Fruit fly (Drosophila melanogaster) Kc167 (cell line): ENCODE measurements around the gene CG15891.

Experiments used
- Myc ChIP-seq: fragments of >200 bp; optimal IDR thresholded peaks from 2 replicates; lab custom pipeline; 2017; ENCODE audit warnings: missing external identifiers
- h ChIP-seq: fragments of >200 bp; optimal IDR thresholded peaks from 3 replicates; lab custom pipeline; 2018; ENCODE audit warnings: missing external identifiers
- insv ChIP-seq: fragments of >200 bp; optimal IDR thresholded peaks from 3 replicates; lab custom pipeline; 2018; ENCODE audit warnings: missing external identifiers
- psq ChIP-seq: fragments of >200 bp; optimal IDR thresholded peaks from 2 replicates; lab custom pipeline; 2017; ENCODE audit warnings: missing external identifiers
- ttk ChIP-seq: sonication (Bioruptor generic); optimal IDR thresholded peaks from 2 replicates; lab custom pipeline; 2017; ENCODE audit warnings: missing external identifiers

DNA sequence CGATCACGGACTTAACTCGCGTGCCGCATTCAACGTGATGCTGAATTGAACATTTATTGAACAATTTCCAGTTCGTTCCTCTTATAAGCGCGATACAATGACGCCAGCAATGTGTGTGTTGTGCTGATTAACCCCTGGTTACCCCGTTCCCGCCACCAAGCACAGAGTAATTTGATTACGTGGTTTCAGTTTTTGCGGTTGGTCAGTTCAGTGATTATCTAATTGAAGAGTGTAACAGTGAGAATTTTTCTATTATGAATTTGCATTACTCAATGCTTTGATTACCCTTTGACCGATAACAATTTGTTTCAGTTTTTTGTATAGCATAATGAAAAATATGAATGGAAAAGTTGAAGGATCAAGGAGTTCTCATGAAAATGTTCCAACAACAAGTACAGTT lies 42.6 kb upstream of the CG15891 start, which contains the start of gene CG3842:
- no peak for TF ChIP-seq ttk (lab: Kevin White, UChicago)
- no peak for TF ChIP-seq h (lab: Kevin White, UChicago)
- TF ChIP-seq psq (lab: Kevin White, UChicago), result no peak
- no peak for TF ChIP-seq insv (lab: Kevin White, UChicago)
- TF ChIP-seq Myc (lab: Kevin White, UChicago), result no peak
